Fruit fly (Drosophila melanogaster) whole organism, embryonic: Measurements from ENCODE around the gene Met75Cb.

Experiments
- Asciz ChIP-seq: fragments of 200-800 bp; sonication (Bioruptor generic); optimal IDR thresholded peaks from 2 replicates; lab custom pipeline; 2017; ENCODE audit warnings: missing biosample characterization, mild to moderate bottlenecking, missing genetic modification characterization, missing genetic modification reagents
- Atf-2 ChIP-seq: fragments of 200-800 bp; sonication (Bioruptor generic); optimal IDR thresholded peaks from 2 replicates; lab custom pipeline; 2016; ENCODE audit warnings: missing biosample characterization, missing genetic modification characterization
- CG10431 ChIP-seq: fragments of 200-800 bp; sonication (Bioruptor generic); optimal IDR thresholded peaks from 3 replicates; lab custom pipeline; 2018; ENCODE audit warnings: missing biosample characterization, mild to moderate bottlenecking, missing genetic modification characterization
- CG1233 ChIP-seq: fragments of 200-800 bp; sonication (Bioruptor generic); optimal IDR thresholded peaks from 4 replicates; lab custom pipeline; 2018; ENCODE audit warnings: missing biosample characterization, mild to moderate bottlenecking, missing genetic modification characterization
- CG12391 ChIP-seq: fragments of 200-800 bp; sonication (Bioruptor generic); optimal IDR thresholded peaks from 3 replicates; lab custom pipeline; 2018; ENCODE audit warnings: missing biosample characterization, mild to moderate bottlenecking, missing genetic modification characterization, moderate library complexity
- CG16815 ChIP-seq: fragments of 200-800 bp; sonication (Bioruptor generic); optimal IDR thresholded peaks from 3 replicates; lab custom pipeline; 2017; ENCODE audit warnings: missing biosample characterization, mild to moderate bottlenecking, missing genetic modification characterization
- CG17829 ChIP-seq: fragments of 200-800 bp; optimal IDR thresholded peaks from 2 replicates; lab custom pipeline; 2019; ENCODE audit warnings: missing biosample characterization, mild to moderate bottlenecking, missing genetic modification characterization, moderate library complexity
- CG18011 ChIP-seq: fragments of 200-800 bp; sonication (Bioruptor generic); optimal IDR thresholded peaks from 2 replicates; lab custom pipeline; 2017; ENCODE audit warnings: missing biosample characterization, missing genetic modification characterization, mild to moderate bottlenecking, moderate library complexity, missing genotype
- CG1832 ChIP-seq: fragments of 200-800 bp; sonication (Bioruptor generic); optimal IDR thresholded peaks from 2 replicates; lab custom pipeline; 2017; ENCODE audit warnings: missing biosample characterization, mild to moderate bottlenecking, missing genetic modification characterization, inconsistent platforms
- CG2889 ChIP-seq: fragments of 200-800 bp; sonication (Bioruptor generic); IDR thresholded peaks from 3 replicates; pipeline ENCODE4 v1.3.6; 2022; ENCODE audit warnings: missing biosample characterization, missing genetic modification characterization
- CG32532 ChIP-seq: fragments of 200-800 bp; sonication (Bioruptor generic); IDR thresholded peaks from 2 replicates; pipeline ENCODE4 v1.3.6; 2022; ENCODE audit warnings: missing biosample characterization, missing genetic modification characterization
- CG32767 ChIP-seq: fragments of 200-800 bp; sonication (Bioruptor generic); IDR thresholded peaks from 2 replicates; pipeline ENCODE4 v1.3.6; 2022; ENCODE audit warnings: missing biosample characterization, missing genetic modification characterization
- CG34422 ChIP-seq: fragments of 200-800 bp; sonication (Bioruptor generic); IDR thresholded peaks from 3 replicates; pipeline ENCODE4 v1.3.6; 2022; ENCODE audit warnings: missing biosample characterization, missing genetic modification characterization
- CG4617 ChIP-seq: fragments of 200-800 bp; sonication (Bioruptor generic); optimal IDR thresholded peaks from 3 replicates; lab custom pipeline; 2016; ENCODE audit warnings: missing biosample characterization, missing genetic modification characterization, borderline replicate concordance
- CG4854 ChIP-seq: fragments of 200-800 bp; sonication (Bioruptor generic); optimal IDR thresholded peaks from 2 replicates; lab custom pipeline; 2016; ENCODE audit warnings: missing biosample characterization, missing genetic modification characterization, inconsistent platforms
- CG7372 ChIP-seq: fragments of 200-800 bp; sonication (Bioruptor generic); IDR thresholded peaks from 2 replicates; pipeline ENCODE4 v1.3.6; 2022; ENCODE audit warnings: missing biosample characterization, missing genetic modification characterization
- CG7839 ChIP-seq: fragments of 200-800 bp; sonication (Bioruptor generic); optimal IDR thresholded peaks from 3 replicates; lab custom pipeline; 2018; ENCODE audit warnings: missing biosample characterization, mild to moderate bottlenecking, missing genetic modification characterization, moderate library complexity
- CG8388 ChIP-seq: fragments of 200-800 bp; sonication (Bioruptor generic); optimal IDR thresholded peaks from 2 replicates; lab custom pipeline; 2019; ENCODE audit warnings: missing biosample characterization, mild to moderate bottlenecking, missing genetic modification characterization, moderate library complexity
- CG9876 ChIP-seq: fragments of 200-800 bp; sonication (Bioruptor generic); optimal IDR thresholded peaks from 2 replicates; lab custom pipeline; 2016; ENCODE audit warnings: missing biosample characterization, missing genetic modification characterization
- Dp ChIP-seq: fragments of 200-800 bp; sonication (Bioruptor generic); optimal IDR thresholded peaks from 2 replicates; lab custom pipeline; 2018; ENCODE audit warnings: missing biosample characterization, mild to moderate bottlenecking, missing genetic modification characterization, moderate library complexity
- Fer3 ChIP-seq: fragments of 200-800 bp; sonication (Bioruptor generic); optimal IDR thresholded peaks from 2 replicates; lab custom pipeline; 2018; ENCODE audit warnings: missing biosample characterization, mild to moderate bottlenecking, missing genetic modification characterization, moderate library complexity
- GATAe ChIP-seq: fragments of 200-800 bp; sonication (Bioruptor generic); conservative IDR thresholded peaks from 2 replicates; pipeline ENCODE4 v1.3.6; 2022; ENCODE audit warnings: missing biosample characterization, missing genetic modification characterization
- MESR4 ChIP-seq: fragments of 200-800 bp; sonication (Bioruptor generic); optimal IDR thresholded peaks from 2 replicates; lab custom pipeline; 2018; ENCODE audit warnings: missing biosample characterization, mild to moderate bottlenecking, missing genetic modification characterization, moderate library complexity
- Spps ChIP-seq: fragments of 200-800 bp; sonication (Bioruptor generic); optimal IDR thresholded peaks from 2 replicates; lab custom pipeline; 2018; ENCODE audit warnings: missing biosample characterization, mild to moderate bottlenecking, missing genetic modification characterization
- Sry-δ ChIP-seq: fragments of 200-800 bp; sonication (Bioruptor generic); optimal IDR thresholded peaks from 2 replicates; lab custom pipeline; 2016; ENCODE audit warnings: missing biosample characterization, missing genetic modification characterization
- Taf1 ChIP-seq: fragments of 200-800 bp; sonication (Bioruptor generic); IDR thresholded peaks from 2 replicates; pipeline ENCODE4 v1.3.6; 2022; ENCODE audit warnings: missing biosample characterization, missing genetic modification characterization
- bigmax ChIP-seq: fragments of 200-800 bp; sonication (Bioruptor generic); optimal IDR thresholded peaks from 2 replicates; lab custom pipeline; 2018; ENCODE audit warnings: missing biosample characterization, mild to moderate bottlenecking, missing genetic modification characterization
- chif ChIP-seq, 2 experiments: fragments of 200-800 bp; sonication (Bioruptor generic); optimal IDR thresholded peaks; 3 replicates each; lab custom pipeline; 2016; ENCODE audit warnings: missing biosample characterization in 2 of 2, missing genetic modification characterization in 2 of 2
- dan ChIP-seq: fragments of 200-800 bp; sonication (Bioruptor generic); IDR thresholded peaks from 2 replicates; pipeline ENCODE4 v1.3.6; 2022; ENCODE audit warnings: missing biosample characterization, missing genetic modification characterization
- dimm ChIP-seq: fragments of 200-800 bp; sonication (Bioruptor generic); IDR thresholded peaks from 2 replicates; pipeline ENCODE4 v1.3.6; 2022; ENCODE audit warnings: missing biosample characterization, missing genetic modification characterization
- eve ChIP-seq, 2 experiments: fragments of >200 bp; optimal IDR thresholded peaks; 2 replicates each; lab custom pipeline; 2017; ENCODE audit warnings: missing biosample characterization in 2 of 2, missing genetic modification characterization in 2 of 2
- gem ChIP-seq: fragments of 200-800 bp; sonication (Bioruptor generic); optimal IDR thresholded peaks from 2 replicates; lab custom pipeline; 2019; ENCODE audit warnings: missing biosample characterization, mild to moderate bottlenecking, missing genetic modification characterization, moderate library complexity
- inv ChIP-seq: fragments of 200-800 bp; sonication (Bioruptor generic); IDR thresholded peaks from 2 replicates; pipeline ENCODE4 v1.3.6; 2022; ENCODE audit warnings: missing biosample characterization, missing genetic modification characterization; ENCODE audit not compliant: partially characterized antibody
- kah ChIP-seq: fragments of 200-800 bp; sonication (Bioruptor generic); optimal IDR thresholded peaks from 2 replicates; lab custom pipeline; 2018; ENCODE audit warnings: missing biosample characterization, mild to moderate bottlenecking, missing genetic modification characterization
- klu ChIP-seq: fragments of 200-800 bp; sonication (Bioruptor generic); IDR thresholded peaks from 2 replicates; pipeline ENCODE4 v1.3.6; 2022; ENCODE audit warnings: missing biosample characterization, missing genetic modification characterization
- lov ChIP-seq, 2 experiments: fragments of 200-800 bp in 1 of 2; fragments of >200 bp in 1 of 2; sonication (Bioruptor generic) in 1 of 2; IDR thresholded peaks in 1 of 2; optimal IDR thresholded peaks in 1 of 2; 2 replicates in 1 of 2; 3 replicates in 1 of 2; pipeline versions ENCODE4 v1.3.6 to Lab custom; 2017 to 2022; ENCODE audit warnings: missing biosample characterization in 1 of 2, missing genetic modification characterization in 1 of 2
- nmo ChIP-seq: fragments of 200-800 bp; sonication (Bioruptor generic); optimal IDR thresholded peaks from 2 replicates; lab custom pipeline; 2018; ENCODE audit warnings: missing biosample characterization, mild to moderate bottlenecking, missing genetic modification characterization, moderate library complexity
- oc ChIP-seq: fragments of 200-800 bp; sonication (Bioruptor generic); optimal IDR thresholded peaks from 2 replicates; lab custom pipeline; 2018; ENCODE audit warnings: missing biosample characterization, mild to moderate bottlenecking, missing genetic modification characterization, moderate library complexity
- p53 ChIP-seq: fragments of 200-800 bp; sonication (Bioruptor generic); optimal IDR thresholded peaks from 2 replicates; lab custom pipeline; 2016; ENCODE audit warnings: missing biosample characterization, missing genetic modification characterization
- phol ChIP-seq: fragments of 200-800 bp; sonication (Bioruptor generic); optimal IDR thresholded peaks from 3 replicates; lab custom pipeline; 2018; ENCODE audit warnings: missing biosample characterization, mild to moderate bottlenecking, missing genetic modification characterization, moderate library complexity
- run ChIP-seq: fragments of 200-800 bp; sonication (Bioruptor generic); optimal IDR thresholded peaks from 3 replicates; lab custom pipeline; 2018; ENCODE audit warnings: missing biosample characterization, mild to moderate bottlenecking, missing genetic modification characterization
- schlank ChIP-seq: fragments of 200-800 bp; sonication (Bioruptor generic); optimal IDR thresholded peaks from 2 replicates; lab custom pipeline; 2018; ENCODE audit warnings: missing biosample characterization, mild to moderate bottlenecking, missing genetic modification characterization
- seq ChIP-seq: fragments of 200-800 bp; sonication (Bioruptor generic); IDR thresholded peaks from 2 replicates; pipeline ENCODE4 v1.3.6; 2022; ENCODE audit warnings: missing biosample characterization, missing genetic modification characterization
- stwl ChIP-seq: fragments of 200-800 bp; sonication (Bioruptor generic); optimal IDR thresholded peaks from 3 replicates; lab custom pipeline; 2018; ENCODE audit warnings: missing biosample characterization, mild to moderate bottlenecking, missing genetic modification characterization, moderate library complexity
- trh ChIP-seq: fragments of 200-800 bp; sonication (Bioruptor generic); optimal IDR thresholded peaks from 2 replicates; lab custom pipeline; 2016; ENCODE audit warnings: missing biosample characterization, missing genetic modification characterization
- vnd ChIP-seq: fragments of 200-800 bp; sonication (Bioruptor generic); IDR thresholded peaks from 3 replicates; pipeline ENCODE4 v1.3.6; 2022; ENCODE audit warnings: missing biosample characterization, missing genetic modification characterization; ENCODE audit not compliant: partially characterized antibody
- z ChIP-seq: fragments of 200-800 bp; sonication (Bioruptor generic); IDR thresholded peaks from 3 replicates; pipeline ENCODE4 v1.3.6; 2022; ENCODE audit warnings: missing biosample characterization, missing genetic modification characterization
- zen2 ChIP-seq: fragments of 200-800 bp; sonication (Bioruptor generic); IDR thresholded peaks from 3 replicates; pipeline ENCODE4 v1.3.6; 2022; ENCODE audit warnings: missing biosample characterization, missing genetic modification characterization; ENCODE audit not compliant: partially characterized antibody
- zfh2 ChIP-seq: fragments of 200-800 bp; sonication (Bioruptor generic); optimal IDR thresholded peaks from 2 replicates; lab custom pipeline; 2016; ENCODE audit warnings: missing biosample characterization, missing genetic modification characterization

Met75Cb gene

dm6 chr3L:18460987-18461403 lies 8.4 kb downstream of the Met75Cb start, which contains the start of gene CG32196 (continued):
- TF ChIP-seq zen2 (GFP tag; lab: Robert Waterston, UW) (no peak), CG2889 (GFP tag; lab: Robert Waterston, UW) (peak; percentile 67; the same call in 1 of the 3 replicates), dan (no peak), CG32767 (GFP tag; lab: Robert Waterston, UW) (peak; percentile 81), dimm (GFP tag; lab: Robert Waterston, UW) (0 out of 2 replicates have a peak, but pooled peaks have one; percentile 38), p53 (GFP tag; lab: Kevin White, UChicago) (no peak), MESR4 (GFP tag; lab: Kevin White, UChicago) (peak; percentile 44), CG12391 (tag; lab: Kevin White, UChicago) (peak; percentile 93), CG7839 (peak; percentile 93), Asciz (GFP tag; lab: Kevin White, UChicago) (peak; percentile 82), CG4617 (peak; percentile 25), kah (peak; percentile 59), z (no peak), CG9876 (GFP tag; lab: Kevin White, UChicago) (no peak), Dp (GFP tag; lab: Kevin White, UChicago) (no peak), CG7372 (GFP tag; lab: Robert Waterston, UW) (peak; percentile 88), CG8388 (peak; percentile 89), lov (optimal IDR thresholded peaks at IDR 0.05; lab: Kevin White, UChicago) (no peak), lov (GFP tag; IDR thresholded peaks at IDR 0.05; lab: Robert Waterston, UW) (no peak), CG18011 (GFP tag; lab: Kevin White, UChicago) (peak; percentile 68), Taf1 (GFP tag; lab: Robert Waterston, UW) (peak; percentile 59), schlank (no peak), CG17829 (peak; percentile 92), stwl (tag; lab: Kevin White, UChicago) (peak; percentile 13), seq (GFP tag; lab: Robert Waterston, UW) (peak; percentile 78), run (tag; lab: Kevin White, UChicago) (peak; percentile 78), inv (GFP tag; lab: Robert Waterston, UW) (no peak), vnd (GFP tag; lab: Robert Waterston, UW) (no peak), gem (tag; lab: Kevin White, UChicago) (peak; percentile 97), GATAe (GFP tag; lab: Robert Waterston, UW) (peak; percentile 63; the same call in 1 of the 2 replicates), Spps (tag; lab: Kevin White, UChicago) (peak; percentile 71), oc (peak; percentile 86), CG1832 (GFP tag; lab: Kevin White, UChicago) (no peak), CG16815 (GFP tag; lab: Kevin White, UChicago) (peak; percentile 74), nmo (GFP tag; lab: Kevin White, UChicago) (peak; percentile 95), Sry-δ (GFP tag; lab: Kevin White, UChicago) (peak; percentile 10), Atf-2 (GFP tag; lab: Kevin White, UChicago) (no peak), eve (GFP tag; optimal IDR thresholded peaks at IDR 0.05; lab: Kevin White, UChicago) (no peak), zfh2 (peak; percentile 30), CG34422 (GFP tag; lab: Robert Waterston, UW) (peak; percentile 87), CG32532 (peak; percentile 88), Fer3 (tag; lab: Kevin White, UChicago) (peak; percentile 86), CG10431 (peak; percentile 29), trh (GFP tag; lab: Kevin White, UChicago) (peak; percentile 71), klu (GFP tag; lab: Robert Waterston, UW) (peak; percentile 81; the same call in 1 of the 2 replicates), CG1233 (peak; percentile 82), bigmax (no peak), CG4854 (GFP tag; lab: Kevin White, UChicago) (no peak), chif (GFP tag; optimal IDR thresholded peaks at IDR 0.05; lab: Kevin White, UChicago) (peak in 1 of 2 experiments; percentile 27), phol (peak; percentile 95)
